Worm (Caenorhabditis elegans): ENCODE data around the gene ugt-47.

DNA sequence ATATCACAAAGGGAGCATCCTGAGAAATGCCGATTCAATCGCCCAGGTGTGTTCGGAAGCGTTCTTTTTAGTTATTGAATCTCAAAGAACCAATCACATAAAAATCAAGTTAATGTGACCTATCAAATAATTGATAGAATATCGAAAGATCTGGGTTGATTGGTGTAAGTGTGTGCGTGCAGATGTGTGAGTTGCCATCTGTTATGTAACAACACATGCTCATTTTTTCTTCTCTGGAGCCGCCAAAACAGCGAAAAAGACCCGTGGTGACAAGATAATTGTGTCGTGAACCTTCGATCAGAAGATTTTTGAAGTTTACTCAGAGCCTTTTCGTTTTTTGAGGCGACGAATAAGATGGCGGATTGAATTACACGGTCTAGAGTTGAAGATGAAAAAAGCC lies 48.4 kb upstream of the ugt-47 start:
- no peak for TF ChIP-seq R02D3.7 (tag; optimal IDR thresholded peaks at IDR 0.05)
- TF ChIP-seq ama-1 (optimal IDR thresholded peaks at IDR 0.05) = no peak
- TF ChIP-seq fos-1 (tag; optimal IDR thresholded peaks at IDR 0.05) = no peak
- no peak for TF ChIP-seq unc-62 (GFP tag; optimal IDR thresholded peaks at IDR 0.05)
- TF ChIP-seq egl-27 (tag; optimal IDR thresholded peaks at IDR 0.05) = no peak
- TF ChIP-seq fkh-10 (GFP tag; optimal IDR thresholded peaks at IDR 0.05) = no peak
- no peak for TF ChIP-seq elt-3 (tag; optimal IDR thresholded peaks at IDR 0.05)

Data from whole organism, L3 larva.